Worm (Caenorhabditis elegans) whole organism, late embryonic: ENCODE data around the gene tatn-1.
A peak's percentile ranks its signal among the peaks of the same experiment; 100 is the strongest.

Experiments used
- C08G9.2 ChIP-seq: sonication (generic microtip); optimal IDR thresholded peaks from 2 replicates; lab custom pipeline; 2016; ENCODE audit warnings: mild to moderate bottlenecking, missing genetic modification characterization, moderate library complexity, missing compliant biosample characterization
- K09A11.1 ChIP-seq: sonication (generic microtip); optimal IDR thresholded peaks from 2 replicates; lab custom pipeline; 2017; ENCODE audit warnings: antibody characterized with exemption, mild to moderate bottlenecking, missing genetic modification characterization, missing compliant biosample characterization; ENCODE audit not compliant: insufficient read depth
- T23F11.4 ChIP-seq: fragments of 200-800 bp; sonication (Bioruptor generic); optimal IDR thresholded peaks from 2 replicates; lab custom pipeline; 2018; ENCODE audit warnings: mild to moderate bottlenecking, missing genetic modification characterization, missing compliant biosample characterization
- Y22D7AL.16 ChIP-seq: sonication (generic microtip); optimal IDR thresholded peaks from 2 replicates; lab custom pipeline; 2016; ENCODE audit warnings: missing genetic modification characterization, missing compliant biosample characterization
- ahr-1 ChIP-seq: sonication (generic microtip); optimal IDR thresholded peaks from 2 replicates; lab custom pipeline; 2016; ENCODE audit warnings: missing genetic modification characterization, missing compliant biosample characterization
- ama-1 ChIP-seq: fragments of 150-350 bp; optimal IDR thresholded peaks from 2 replicates; lab custom pipeline; 2014
- ceh-18 ChIP-seq: sonication (generic microtip); optimal IDR thresholded peaks from 2 replicates; lab custom pipeline; 2016; ENCODE audit warnings: missing genetic modification characterization, missing compliant biosample characterization
- ceh-19 ChIP-seq: fragments of 200-800 bp; sonication (Bioruptor generic); optimal IDR thresholded peaks from 2 replicates; lab custom pipeline; 2018; ENCODE audit warnings: mild to moderate bottlenecking, missing genetic modification characterization, missing compliant biosample characterization
- ceh-30 ChIP-seq: fragments of 150-350 bp; optimal IDR thresholded peaks from 2 replicates; lab custom pipeline; 2014; ENCODE audit warnings: missing biosample characterization, missing genetic modification characterization
- ceh-34 ChIP-seq: sonication (generic microtip); optimal IDR thresholded peaks from 2 replicates; lab custom pipeline; 2016; ENCODE audit warnings: mild to moderate bottlenecking, missing genetic modification characterization, missing compliant biosample characterization
- ceh-45 ChIP-seq: fragments of 200-800 bp; sonication (Bioruptor generic); IDR thresholded peaks from 2 replicates; pipeline ENCODE4 v1.3.6; 2022; ENCODE audit warnings: missing genetic modification reagents, missing genetic modification characterization, missing compliant biosample characterization
- ceh-48 ChIP-seq: sonication (generic microtip); optimal IDR thresholded peaks from 2 replicates; lab custom pipeline; 2016; ENCODE audit warnings: missing genetic modification characterization, inconsistent platforms, missing compliant biosample characterization
- ceh-9 ChIP-seq: sonication (generic microtip); optimal IDR thresholded peaks from 2 replicates; lab custom pipeline; 2016; ENCODE audit warnings: mild to moderate bottlenecking, missing genetic modification characterization, inconsistent platforms, missing compliant biosample characterization
- che-1 ChIP-seq: sonication (generic microtip); optimal IDR thresholded peaks from 2 replicates; lab custom pipeline; 2016; ENCODE audit warnings: mild to moderate bottlenecking, missing genetic modification characterization, missing compliant biosample characterization
- elt-2 ChIP-seq: sonication (generic microtip); optimal IDR thresholded peaks from 2 replicates; lab custom pipeline; 2016; ENCODE audit warnings: missing genetic modification reagents, missing genetic modification characterization, missing compliant biosample characterization
- eyg-1 ChIP-seq: sonication (generic microtip); optimal IDR thresholded peaks from 2 replicates; lab custom pipeline; 2016; ENCODE audit warnings: missing genotype, missing genetic modification characterization, missing compliant biosample characterization
- fax-1 ChIP-seq: sonication (generic microtip); optimal IDR thresholded peaks from 2 replicates; lab custom pipeline; 2016; ENCODE audit warnings: missing genotype, missing genetic modification characterization, missing compliant biosample characterization
- hlh-13 ChIP-seq: fragments of 200-800 bp; sonication (Bioruptor generic); optimal IDR thresholded peaks from 2 replicates; lab custom pipeline; 2018; ENCODE audit warnings: mild to moderate bottlenecking, missing genetic modification characterization, missing compliant biosample characterization
- hlh-8 ChIP-seq: sonication (generic microtip); optimal IDR thresholded peaks from 2 replicates; lab custom pipeline; 2016; ENCODE audit warnings: missing genotype, missing genetic modification characterization, missing compliant biosample characterization
- mec-3 ChIP-seq: sonication (generic microtip); optimal IDR thresholded peaks from 2 replicates; lab custom pipeline; 2016; ENCODE audit warnings: borderline replicate concordance, missing genetic modification characterization, missing compliant biosample characterization
- nhr-232 ChIP-seq: sonication (generic microtip); optimal IDR thresholded peaks from 2 replicates; lab custom pipeline; 2016; ENCODE audit warnings: missing genetic modification characterization, missing compliant biosample characterization
- npax-4 ChIP-seq: sonication (generic microtip); optimal IDR thresholded peaks from 2 replicates; lab custom pipeline; 2016; ENCODE audit warnings: missing genetic modification characterization, missing compliant biosample characterization
- pag-3 ChIP-seq: sonication (generic microtip); optimal IDR thresholded peaks from 2 replicates; lab custom pipeline; 2016; ENCODE audit warnings: missing compliant biosample characterization, missing genetic modification characterization, borderline replicate concordance
- pat-9 ChIP-seq: fragments of 200-800 bp; sonication (Bioruptor generic); optimal IDR thresholded peaks from 2 replicates; lab custom pipeline; 2018; ENCODE audit warnings: mild to moderate bottlenecking, missing genetic modification characterization, moderate library complexity, missing compliant biosample characterization
- pax-1 ChIP-seq: fragments of 150-350 bp; optimal IDR thresholded peaks from 2 replicates; lab custom pipeline; 2014; ENCODE audit warnings: missing biosample characterization, missing genetic modification characterization
- pros-1 ChIP-seq: fragments of 150-350 bp; optimal IDR thresholded peaks from 2 replicates; lab custom pipeline; 2014; ENCODE audit warnings: missing biosample characterization, missing genetic modification reagents, missing genetic modification characterization
- ref-2 ChIP-seq: sonication (generic microtip); optimal IDR thresholded peaks from 2 replicates; lab custom pipeline; 2016; ENCODE audit warnings: missing genetic modification characterization, missing compliant biosample characterization
- rnt-1 ChIP-seq: sonication (generic microtip); optimal IDR thresholded peaks from 2 replicates; lab custom pipeline; 2016; ENCODE audit warnings: missing genetic modification characterization, missing compliant biosample characterization
- sox-4 ChIP-seq: sonication (generic microtip); optimal IDR thresholded peaks from 2 replicates; lab custom pipeline; 2017; ENCODE audit warnings: mild to moderate bottlenecking, missing genetic modification characterization, inconsistent platforms, missing compliant biosample characterization
- syd-9 ChIP-seq: sonication (generic microtip); optimal IDR thresholded peaks from 2 replicates; lab custom pipeline; 2016; ENCODE audit warnings: mild to moderate bottlenecking, missing genetic modification characterization, moderate library complexity, missing compliant biosample characterization
- tbx-2 ChIP-seq: sonication (generic microtip); optimal IDR thresholded peaks from 2 replicates; lab custom pipeline; 2016; ENCODE audit warnings: missing genetic modification characterization, missing compliant biosample characterization
- tbx-7 ChIP-seq: sonication (generic microtip); optimal IDR thresholded peaks from 2 replicates; lab custom pipeline; 2016; ENCODE audit warnings: missing genotype, missing genetic modification characterization, missing compliant biosample characterization
- unc-55 ChIP-seq: sonication (generic microtip); optimal IDR thresholded peaks from 2 replicates; lab custom pipeline; 2017; ENCODE audit warnings: missing biosample characterization, missing genetic modification reagents, missing genetic modification characterization
- unc-86 ChIP-seq: sonication (generic microtip); optimal IDR thresholded peaks from 2 replicates; lab custom pipeline; 2016; ENCODE audit warnings: missing genetic modification characterization, missing compliant biosample characterization
- ztf-16 ChIP-seq: sonication (generic microtip); optimal IDR thresholded peaks from 2 replicates; lab custom pipeline; 2017; ENCODE audit warnings: missing genetic modification characterization, missing compliant biosample characterization

tatn-1 gene

DNA sequence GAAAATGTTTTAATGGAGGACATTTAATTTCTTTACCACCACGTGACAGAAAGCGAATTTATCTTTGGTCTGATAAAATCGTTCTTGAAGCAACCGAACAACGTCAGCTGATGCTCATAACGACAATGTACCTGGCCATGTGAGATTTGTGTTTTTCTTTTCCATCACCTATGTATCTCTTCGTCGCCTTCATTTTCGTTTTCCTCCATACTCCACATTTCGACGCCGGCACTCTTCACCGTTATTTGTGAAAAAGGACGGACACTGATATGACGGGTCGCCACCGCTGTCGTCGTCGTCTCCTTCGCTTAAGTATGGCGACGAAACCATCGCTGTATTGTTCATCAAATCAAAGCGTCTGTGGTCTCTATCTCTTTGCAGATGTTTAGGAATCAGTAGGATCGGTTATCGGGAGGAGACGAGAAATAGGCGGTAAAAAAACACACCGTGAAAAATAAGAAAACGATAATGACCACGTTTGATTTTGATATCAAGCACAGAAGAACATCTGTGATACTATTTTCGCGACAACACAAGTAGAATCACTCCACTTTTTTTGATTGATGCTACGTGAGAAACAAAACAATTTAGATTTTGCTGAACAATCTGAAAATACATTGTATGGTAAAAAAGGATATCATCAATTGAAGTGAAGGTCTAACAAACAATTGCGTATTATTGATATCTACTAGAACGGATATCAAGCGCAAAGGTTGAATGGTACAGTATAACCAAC lies 3.8 kb upstream of the tatn-1 start:
- TF ChIP-seq ahr-1 (tag; lab: Kevin White, UChicago) (no peak), rnt-1 (tag; lab: Kevin White, UChicago) (no peak), unc-55 (no peak)

DNA sequence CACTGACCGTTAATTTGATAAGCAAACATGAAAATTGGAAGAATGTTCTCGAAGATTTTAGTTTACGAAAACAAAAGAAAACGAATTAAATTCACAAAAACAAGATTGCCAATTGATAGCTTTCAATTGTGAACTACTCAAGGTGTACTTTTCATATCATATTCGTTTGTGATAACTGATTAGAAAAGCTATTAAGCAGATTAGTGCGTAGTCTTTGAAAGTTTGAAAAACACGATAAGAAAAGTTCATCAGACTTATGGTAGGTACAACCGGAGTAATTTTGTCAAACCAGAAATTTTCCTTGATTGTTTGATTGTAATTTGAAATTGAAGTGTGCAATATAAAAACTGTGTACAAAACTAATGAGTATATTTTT lies 3.3 kb upstream of the tatn-1 start:
- no peak for TF ChIP-seq npax-4 (tag; lab: Kevin White, UChicago)
- no peak for TF ChIP-seq hlh-13 (GFP tag; lab: Kevin White, UChicago)
- no peak for TF ChIP-seq ztf-16 (tag; lab: Kevin White, UChicago)
- no peak for TF ChIP-seq pag-3
- no peak for TF ChIP-seq pros-1 (tag; lab: Kevin White, UChicago)
- no peak for TF ChIP-seq T23F11.4 (GFP tag; lab: Kevin White, UChicago)
- TF ChIP-seq syd-9 (tag; lab: Kevin White, UChicago) = no peak
- TF ChIP-seq tbx-7 (tag; lab: Kevin White, UChicago) = no peak
- TF ChIP-seq ceh-19 (GFP tag; lab: Kevin White, UChicago) = no peak
- TF ChIP-seq Y22D7AL.16 (tag; lab: Kevin White, UChicago) = no peak

DNA sequence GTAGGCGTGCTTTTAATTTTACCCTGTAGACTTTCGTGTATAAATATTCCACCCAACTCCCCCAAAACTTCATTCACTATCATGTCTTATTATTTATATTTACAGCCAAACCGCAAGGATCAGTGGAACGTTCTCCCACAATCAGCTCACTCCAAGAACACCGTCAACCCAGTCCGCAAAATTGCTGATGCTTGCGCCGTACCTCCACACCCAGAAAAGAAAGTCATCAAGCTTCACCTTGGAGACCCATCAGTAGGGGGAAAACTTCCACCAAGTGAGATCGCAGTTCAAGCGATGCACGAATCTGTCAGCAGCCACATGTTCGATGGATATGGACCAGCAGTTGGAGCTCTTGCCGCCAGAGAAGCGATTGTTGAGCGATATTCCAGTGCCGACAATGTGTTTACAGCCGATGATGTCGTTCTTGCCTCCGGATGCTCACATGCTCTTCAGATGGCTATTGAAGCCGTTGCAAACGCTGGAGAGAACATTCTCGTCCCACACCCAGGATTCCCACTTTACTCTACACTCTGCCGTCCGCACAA lies 459 bp downstream of the tatn-1 start:
- no peak for TF ChIP-seq ama-1
- TF ChIP-seq, all 69 proteins: peak for 0

DNA sequence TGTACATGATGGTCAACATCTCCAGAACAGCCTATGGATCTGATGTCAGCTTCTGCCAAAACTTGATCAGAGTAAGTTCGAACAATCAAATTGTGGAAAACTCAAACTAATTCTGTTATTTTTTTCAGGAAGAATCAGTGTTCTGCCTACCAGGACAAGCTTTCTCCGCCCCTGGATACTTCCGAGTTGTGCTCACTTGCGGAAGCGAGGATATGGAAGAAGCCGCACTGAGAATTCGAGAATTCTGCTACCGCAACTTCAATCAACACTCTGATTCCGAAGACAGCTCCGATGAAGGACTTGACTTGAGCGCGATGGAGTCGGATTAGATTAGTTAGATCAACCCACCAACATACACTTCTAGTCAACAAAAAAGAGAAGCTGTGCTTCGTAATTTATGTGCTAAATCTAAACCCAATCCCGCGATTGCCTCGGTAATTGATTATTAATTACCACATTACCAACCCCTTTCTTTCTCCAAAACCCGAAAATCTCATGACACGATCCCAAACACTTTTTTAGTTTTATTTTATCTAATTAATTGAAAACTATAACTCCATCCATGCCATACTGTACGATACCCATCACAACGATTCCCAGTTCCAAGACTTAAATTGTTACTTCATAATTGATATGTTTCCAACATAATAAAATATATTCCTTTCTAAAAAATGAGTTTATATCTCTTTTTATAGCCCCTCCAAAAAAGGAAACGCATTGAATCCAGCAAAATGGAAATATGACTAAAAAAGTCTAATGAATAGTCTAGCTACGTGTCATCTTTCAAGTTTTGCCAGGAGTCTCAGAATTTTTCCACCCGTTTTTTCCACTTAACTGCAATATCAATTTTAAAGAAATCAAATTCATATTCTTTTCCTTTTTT lies 1.7 kb downstream of the tatn-1 start:
- TF ChIP-seq ceh-9 (tag; lab: Kevin White, UChicago) (no peak), eyg-1 (no peak), ceh-48 (tag; lab: Kevin White, UChicago) (no peak), ceh-34 (no peak), rnt-1 (tag; lab: Kevin White, UChicago) (no peak), fax-1 (tag; lab: Kevin White, UChicago) (no peak), pat-9 (tag; lab: Kevin White, UChicago) (no peak), sox-4 (tag; lab: Kevin White, UChicago) (no peak), ceh-19 (GFP tag; lab: Kevin White, UChicago) (no peak), C08G9.2 (tag; lab: Kevin White, UChicago) (no peak), unc-86 (no peak), pax-1 (no peak), pros-1 (tag; lab: Kevin White, UChicago) (no peak), ceh-45 (GFP tag; lab: Robert Waterston, UW) (no peak), che-1 (tag; lab: Kevin White, UChicago) (no peak)

DNA sequence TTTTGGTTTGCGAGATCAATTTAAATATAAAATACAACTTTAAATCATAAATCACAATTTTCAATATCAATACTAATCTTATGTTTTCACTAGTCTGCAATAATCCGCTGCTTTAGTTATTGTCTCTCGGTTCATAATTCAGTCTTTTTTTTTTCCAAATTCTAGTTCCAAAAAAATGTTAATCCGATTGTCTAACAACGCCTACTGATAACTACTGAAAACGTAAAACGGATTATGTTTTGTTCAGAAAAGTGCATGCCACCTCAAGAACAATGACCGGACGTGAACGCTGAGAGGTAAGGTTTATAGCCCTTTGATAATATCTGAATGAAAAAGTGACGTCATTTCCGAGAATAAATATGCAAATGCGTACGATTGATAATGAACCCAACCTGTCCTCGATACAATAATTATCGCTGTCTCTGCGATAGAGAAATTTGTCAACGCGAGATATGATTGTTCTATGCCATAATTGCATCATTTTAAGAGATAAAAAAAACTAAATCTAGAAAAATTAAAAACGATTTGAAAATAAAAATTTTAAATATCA lies 2.5 kb downstream of the tatn-1 start, which contains the start of gene sprr-2:
Gene sprr-2, plus strand, starts transcription at position 248 of the 550 bp plus-strand sequence.
- no peak for TF ChIP-seq mec-3 (tag; lab: Kevin White, UChicago)
- peak; percentile 96 for TF ChIP-seq elt-2
- no peak for TF ChIP-seq tbx-2

DNA sequence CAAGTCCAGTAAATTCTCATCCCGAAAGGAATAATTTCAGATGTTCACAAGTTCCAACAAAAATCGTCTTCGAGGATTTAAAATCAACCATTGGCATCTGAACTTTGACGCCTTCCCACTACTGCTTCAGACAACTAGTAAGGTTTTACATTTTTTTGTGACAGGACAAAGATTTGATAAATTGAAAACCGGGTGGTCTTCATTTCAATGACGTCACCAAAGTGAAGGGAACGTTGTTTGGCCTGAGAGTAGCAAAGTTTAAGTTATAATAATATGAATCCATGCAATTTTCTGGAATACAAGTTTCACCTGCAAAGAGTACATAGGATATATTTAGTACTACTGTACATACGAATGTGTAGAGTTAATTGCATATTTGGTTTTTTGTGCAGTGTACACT lies 3.4 kb downstream of the tatn-1 start:
- no peak for TF ChIP-seq rnt-1 (tag; lab: Kevin White, UChicago)
- no peak for TF ChIP-seq T23F11.4 (GFP tag; lab: Kevin White, UChicago)
- no peak for TF ChIP-seq ceh-30 (tag; lab: Kevin White, UChicago)
- TF ChIP-seq ref-2 (tag; lab: Kevin White, UChicago) = no peak
- no peak for TF ChIP-seq nhr-232
- TF ChIP-seq K09A11.1 (tag; lab: Kevin White, UChicago) = no peak
- TF ChIP-seq hlh-8 (tag; lab: Kevin White, UChicago) = no peak
- no peak for TF ChIP-seq ceh-18 (tag; lab: Kevin White, UChicago)
- TF ChIP-seq, all 69 proteins: peak for 0
